Fruit fly (Drosophila melanogaster): ENCODE results near the gene CG13667.

CG13667 gene

dm6 chr3L:8437583-8437982 is 32.3 kb downstream of the CG13667 start:
- TF ChIP-seq CG8478 (optimal IDR thresholded peaks at IDR 0.05) (no peak), CTCF (optimal IDR thresholded peaks at IDR 0.05) (no peak)

- no peak for TF ChIP-seq CTCF (optimal IDR thresholded peaks at IDR 0.05)
- TF ChIP-seq CG8478 (optimal IDR thresholded peaks at IDR 0.05), result no peak
Measured at dm6 chr3L:8440079-8440478, 34.8 kb downstream of the CG13667 start.

dm6 chr3L:8440771-8441549 is 35.7 kb downstream of the CG13667 start:
- TF ChIP-seq CTCF (optimal IDR thresholded peaks at IDR 0.05), result no peak

- TF ChIP-seq CTCF (optimal IDR thresholded peaks at IDR 0.05) (no peak), CG8478 (optimal IDR thresholded peaks at IDR 0.05) (no peak)
Measured at dm6 chr3L:8441745-8442575, 36.7 kb downstream of the CG13667 start, which contains the start of gene Unr. Gene Unr, minus strand, starts transcription at chr3L:8442381.

dm6 chr3L:8445027-8445426 is 39.8 kb downstream of the CG13667 start:
- TF ChIP-seq CTCF (optimal IDR thresholded peaks at IDR 0.05), result no peak
- TF ChIP-seq CG8478 (optimal IDR thresholded peaks at IDR 0.05), result no peak

dm6 chr3L:8446050-8446781 is 41.0 kb downstream of the CG13667 start:
- TF ChIP-seq CTCF (optimal IDR thresholded peaks at IDR 0.05), result no peak
- no peak for TF ChIP-seq CG8478 (optimal IDR thresholded peaks at IDR 0.05)

- TF ChIP-seq CG8478 (optimal IDR thresholded peaks at IDR 0.05), result no peak
- TF ChIP-seq CTCF (optimal IDR thresholded peaks at IDR 0.05), result no peak
Measured at dm6 chr3L:8447795-8448516, 42.7 kb downstream of the CG13667 start.

- no peak for TF ChIP-seq CTCF (optimal IDR thresholded peaks at IDR 0.05)
- no peak for TF ChIP-seq CG8478 (optimal IDR thresholded peaks at IDR 0.05)
Measured at dm6 chr3L:8448517-8448889, 43.2 kb downstream of the CG13667 start.

dm6 chr3L:8449202-8449799 is 44.0 kb downstream of the CG13667 start, which contains the start of gene CG6983:
Gene CG6983, minus strand, starts transcription at chr3L:8449377.
- TF ChIP-seq CG8478 (optimal IDR thresholded peaks at IDR 0.05) (no peak), CTCF (optimal IDR thresholded peaks at IDR 0.05) (peak in 1 of 2 experiments; percentile 75)

- TF ChIP-seq CTCF (optimal IDR thresholded peaks at IDR 0.05) (peak; percentile 27 to 28), CG8478 (optimal IDR thresholded peaks at IDR 0.05) (no peak)
Measured at dm6 chr3L:8449800-8450690, 44.8 kb downstream of the CG13667 start, which contains the start of gene Gug. Gene Gug, plus strand, starts transcription at chr3L:8449922.

- TF ChIP-seq CG8478 (optimal IDR thresholded peaks at IDR 0.05) (no peak), CTCF (optimal IDR thresholded peaks at IDR 0.05) (no peak)
Measured at dm6 chr3L:8450747-8451146, 45.5 kb downstream of the CG13667 start.

dm6 chr3L:8451966-8452620 is 46.8 kb downstream of the CG13667 start:
- TF ChIP-seq CG8478 (optimal IDR thresholded peaks at IDR 0.05) (no peak), CTCF (optimal IDR thresholded peaks at IDR 0.05) (no peak)

dm6 chr3L:8452986-8453385 is 47.7 kb downstream of the CG13667 start:
- TF ChIP-seq CTCF (optimal IDR thresholded peaks at IDR 0.05) (no peak), CG8478 (optimal IDR thresholded peaks at IDR 0.05) (no peak)
